Worm (Caenorhabditis elegans): ENCODE data around the gene capg-2.

ce11 chrV:12283187-12283586, 11.5 kb downstream of the capg-2 start, which contains the start of gene F55C5.10:
- TF ChIP-seq ztf-11 (tag; optimal IDR thresholded peaks at IDR 0.05) (no peak), lin-13 (GFP tag; optimal IDR thresholded peaks at IDR 0.05) (no peak), elt-1 (tag; optimal IDR thresholded peaks at IDR 0.05) (no peak), nhr-23 (tag; optimal IDR thresholded peaks at IDR 0.05) (no peak), lsy-2 (tag; optimal IDR thresholded peaks at IDR 0.05) (no peak), C34F6.9 (tag; optimal IDR thresholded peaks at IDR 0.05) (no peak), ztf-4 (tag; optimal IDR thresholded peaks at IDR 0.05) (no peak), nhr-6 (tag; optimal IDR thresholded peaks at IDR 0.05) (no peak), skn-1 (tag; optimal IDR thresholded peaks at IDR 0.05) (no peak), nhr-11 (tag; optimal IDR thresholded peaks at IDR 0.05) (no peak), sem-4 (tag; optimal IDR thresholded peaks at IDR 0.05) (no peak)
